Fruit fly (Drosophila melanogaster) whole organism, embryonic: Measurements from ENCODE around the gene CG16779.

ENCODE experiments used
- B-H2 ChIP-seq: fragments of 200-800 bp; sonication (Bioruptor generic); optimal IDR thresholded peaks from 2 replicates; lab custom pipeline; 2018; ENCODE audit warnings: missing biosample characterization, mild to moderate bottlenecking, missing genetic modification characterization
- Bgb ChIP-seq: fragments of 200-800 bp; sonication (Bioruptor generic); IDR thresholded peaks from 2 replicates; pipeline ENCODE4 v1.3.6; 2022; ENCODE audit warnings: missing biosample characterization, missing genetic modification characterization; ENCODE audit not compliant: partially characterized antibody
- CG10267 ChIP-seq: fragments of 200-800 bp; sonication (Bioruptor generic); optimal IDR thresholded peaks from 2 replicates; lab custom pipeline; 2018; ENCODE audit warnings: missing biosample characterization, mild to moderate bottlenecking, missing genetic modification characterization, moderate library complexity
- CG12155 ChIP-seq: fragments of 200-800 bp; sonication (Bioruptor generic); optimal IDR thresholded peaks from 3 replicates; lab custom pipeline; 2016; ENCODE audit warnings: missing biosample characterization, missing genetic modification characterization
- CG12236 ChIP-seq: fragments of 200-800 bp; sonication (Bioruptor generic); optimal IDR thresholded peaks from 2 replicates; lab custom pipeline; 2016; ENCODE audit warnings: missing biosample characterization, missing genetic modification characterization
- CG12659 ChIP-seq: fragments of 200-800 bp; sonication (Bioruptor generic); optimal IDR thresholded peaks from 3 replicates; lab custom pipeline; 2017; ENCODE audit warnings: mild to moderate bottlenecking, missing biosample characterization, missing genetic modification reagents, missing genetic modification characterization
- CG12942 ChIP-seq: fragments of 200-800 bp; sonication (Bioruptor generic); optimal IDR thresholded peaks from 3 replicates; lab custom pipeline; 2016; ENCODE audit warnings: missing biosample characterization, missing genetic modification characterization
- CG14014 ChIP-seq: fragments of 200-800 bp; sonication (Bioruptor generic); IDR thresholded peaks from 2 replicates; pipeline ENCODE4 v1.3.6; 2022; ENCODE audit warnings: missing biosample characterization, missing genetic modification characterization
- CG14710 ChIP-seq: fragments of 200-800 bp; sonication (Bioruptor generic); optimal IDR thresholded peaks from 3 replicates; lab custom pipeline; 2019; ENCODE audit warnings: missing biosample characterization, mild to moderate bottlenecking, missing genetic modification characterization, moderate library complexity
- CG15601 ChIP-seq: fragments of 200-800 bp; sonication (Bioruptor generic); optimal IDR thresholded peaks from 3 replicates; lab custom pipeline; 2019; ENCODE audit warnings: missing biosample characterization, mild to moderate bottlenecking, missing genetic modification characterization, moderate library complexity
- CG15696 ChIP-seq: fragments of 200-800 bp; sonication (Bioruptor generic); optimal IDR thresholded peaks from 2 replicates; lab custom pipeline; 2019; ENCODE audit warnings: missing biosample characterization, mild to moderate bottlenecking, missing genetic modification characterization, moderate library complexity
- CG17912 ChIP-seq: fragments of 200-800 bp; sonication (Bioruptor generic); optimal IDR thresholded peaks from 2 replicates; lab custom pipeline; 2018; ENCODE audit warnings: missing biosample characterization, mild to moderate bottlenecking, missing genetic modification characterization
- CG32767 ChIP-seq: fragments of 200-800 bp; sonication (Bioruptor generic); IDR thresholded peaks from 2 replicates; pipeline ENCODE4 v1.3.6; 2022; ENCODE audit warnings: missing biosample characterization, missing genetic modification characterization
- CG3995 ChIP-seq: fragments of 200-800 bp; sonication (Bioruptor generic); optimal IDR thresholded peaks from 3 replicates; lab custom pipeline; 2016; ENCODE audit warnings: missing biosample characterization, missing genetic modification characterization
- CG7745 ChIP-seq: fragments of 200-800 bp; sonication (Bioruptor generic); optimal IDR thresholded peaks from 2 replicates; lab custom pipeline; 2018; ENCODE audit warnings: missing biosample characterization, mild to moderate bottlenecking, missing genetic modification characterization, moderate library complexity
- CG7928 ChIP-seq: fragments of 200-800 bp; sonication (Bioruptor generic); optimal IDR thresholded peaks from 2 replicates; lab custom pipeline; 2017; ENCODE audit warnings: missing biosample characterization, mild to moderate bottlenecking, missing genetic modification characterization
- CG8290 ChIP-seq, 3 experiments: fragments of 200-800 bp; sonication (Bioruptor generic); optimal IDR thresholded peaks; 2 replicates each; lab custom pipeline; 2016 to 2019; ENCODE audit warnings: missing biosample characterization in 3 of 3, missing genetic modification characterization in 3 of 3, mild to moderate bottlenecking in 2 of 3, moderate library complexity in 1 of 3
- Dip2 ChIP-seq: fragments of 200-800 bp; sonication (Bioruptor generic); IDR thresholded peaks from 2 replicates; pipeline ENCODE4 v1.3.6; 2022; ENCODE audit warnings: missing biosample characterization, missing genetic modification characterization
- Dref ChIP-seq: fragments of 200-800 bp; sonication (Bioruptor generic); IDR thresholded peaks from 2 replicates; pipeline ENCODE4 v1.3.6; 2022; ENCODE audit warnings: missing biosample characterization, missing genetic modification characterization
- ERR ChIP-seq: fragments of 200-800 bp; sonication (Bioruptor generic); optimal IDR thresholded peaks from 2 replicates; lab custom pipeline; 2016; ENCODE audit warnings: missing biosample characterization, missing genetic modification characterization
- GATAe ChIP-seq: fragments of 200-800 bp; sonication (Bioruptor generic); conservative IDR thresholded peaks from 2 replicates; pipeline ENCODE4 v1.3.6; 2022; ENCODE audit warnings: missing biosample characterization, missing genetic modification characterization
- Gsc ChIP-seq: fragments of 200-800 bp; sonication (Bioruptor generic); IDR thresholded peaks from 2 replicates; pipeline ENCODE4 v1.3.6; 2022; ENCODE audit warnings: missing biosample characterization, missing genetic modification characterization
- H2.0 ChIP-seq: fragments of 200-800 bp; sonication (Bioruptor generic); IDR thresholded peaks from 2 replicates; pipeline ENCODE4 v1.3.6; 2022; ENCODE audit warnings: missing biosample characterization, missing genetic modification characterization
- HLHmδ ChIP-seq: fragments of 200-800 bp; sonication (Bioruptor generic); optimal IDR thresholded peaks from 2 replicates; lab custom pipeline; 2018; ENCODE audit warnings: missing biosample characterization, mild to moderate bottlenecking, missing genetic modification characterization, moderate library complexity
- Myb ChIP-seq: fragments of 200-800 bp; sonication (Bioruptor generic); optimal IDR thresholded peaks from 2 replicates; lab custom pipeline; 2016; ENCODE audit warnings: missing biosample characterization, missing genetic modification characterization
- Opbp ChIP-seq: fragments of 200-800 bp; sonication (Bioruptor generic); IDR thresholded peaks from 3 replicates; pipeline ENCODE4 v1.3.6; 2022; ENCODE audit warnings: missing biosample characterization, missing genetic modification characterization; ENCODE audit not compliant: partially characterized antibody
- Optix ChIP-seq: fragments of 200-800 bp; sonication (Bioruptor generic); IDR thresholded peaks from 3 replicates; pipeline ENCODE4 v1.3.6; 2022; ENCODE audit warnings: missing biosample characterization, missing genetic modification characterization
- Scr ChIP-seq: fragments of 200-800 bp; sonication (Bioruptor generic); IDR thresholded peaks from 2 replicates; pipeline ENCODE4 v1.3.6; 2022; ENCODE audit warnings: missing biosample characterization, missing genetic modification characterization; ENCODE audit not compliant: partially characterized antibody
- Sry-β ChIP-seq: fragments of 200-800 bp; sonication (Bioruptor generic); optimal IDR thresholded peaks from 2 replicates; lab custom pipeline; 2018; ENCODE audit warnings: missing biosample characterization, mild to moderate bottlenecking, missing genetic modification characterization, moderate library complexity
- Xrp1 ChIP-seq: fragments of 200-800 bp; sonication (Bioruptor generic); IDR thresholded peaks from 2 replicates; pipeline ENCODE4 v1.3.6; 2022; ENCODE audit warnings: missing biosample characterization, missing genetic modification characterization
- YL-1 ChIP-seq: fragments of 200-800 bp; sonication (Bioruptor generic); optimal IDR thresholded peaks from 3 replicates; lab custom pipeline; 2017; ENCODE audit warnings: missing biosample characterization, mild to moderate bottlenecking, missing genetic modification characterization
- ato ChIP-seq: fragments of 200-800 bp; sonication (Bioruptor generic); IDR thresholded peaks from 2 replicates; pipeline ENCODE4 v1.3.6; 2022; ENCODE audit warnings: missing biosample characterization, missing genetic modification characterization; ENCODE audit not compliant: partially characterized antibody
- bab2 ChIP-seq: fragments of 200-800 bp; sonication (Bioruptor generic); optimal IDR thresholded peaks from 2 replicates; lab custom pipeline; 2016; ENCODE audit warnings: missing biosample characterization, missing genetic modification characterization
- bigmax ChIP-seq: fragments of 200-800 bp; sonication (Bioruptor generic); optimal IDR thresholded peaks from 2 replicates; lab custom pipeline; 2018; ENCODE audit warnings: missing biosample characterization, mild to moderate bottlenecking, missing genetic modification characterization
- bowl ChIP-seq: fragments of 200-800 bp; sonication (Bioruptor generic); IDR thresholded peaks from 2 replicates; pipeline ENCODE4 v1.3.6; 2022; ENCODE audit warnings: missing biosample characterization, missing genetic modification characterization
- cwo ChIP-seq: fragments of 200-800 bp; sonication (Bioruptor generic); optimal IDR thresholded peaks from 3 replicates; lab custom pipeline; 2017; ENCODE audit warnings: missing biosample characterization, missing genetic modification characterization, mild to moderate bottlenecking, moderate library complexity, missing genetic modification reagents
- dm ChIP-seq: fragments of 200-800 bp; sonication (Bioruptor generic); optimal IDR thresholded peaks from 3 replicates; lab custom pipeline; 2016; ENCODE audit warnings: missing biosample characterization, missing genetic modification characterization
- emc ChIP-seq: fragments of 200-800 bp; sonication (Bioruptor generic); optimal IDR thresholded peaks from 2 replicates; lab custom pipeline; 2016; ENCODE audit warnings: missing biosample characterization, missing genetic modification characterization
- knrl ChIP-seq: fragments of 200-800 bp; sonication (Bioruptor generic); IDR thresholded peaks from 3 replicates; pipeline ENCODE4 v1.3.6; 2022; ENCODE audit warnings: missing biosample characterization, missing genetic modification characterization; ENCODE audit not compliant: partially characterized antibody
- lola ChIP-seq, 3 experiments: fragments of >200 bp in 2 of 3; fragments of 200-800 bp in 1 of 3; sonication (Bioruptor generic) in 1 of 3; optimal IDR thresholded peaks; 2 replicates each; lab custom pipeline; 2017 to 2019; ENCODE audit warnings: missing biosample characterization in 3 of 3, missing genetic modification characterization in 3 of 3, mild to moderate bottlenecking in 1 of 3, moderate library complexity in 1 of 3
- luna ChIP-seq: fragments of 200-800 bp; sonication (Bioruptor generic); optimal IDR thresholded peaks from 2 replicates; lab custom pipeline; 2016; ENCODE audit warnings: missing biosample characterization, missing genetic modification characterization
- nmo ChIP-seq: fragments of 200-800 bp; sonication (Bioruptor generic); optimal IDR thresholded peaks from 2 replicates; lab custom pipeline; 2018; ENCODE audit warnings: missing biosample characterization, mild to moderate bottlenecking, missing genetic modification characterization, moderate library complexity
- onecut ChIP-seq: fragments of 200-800 bp; sonication (Bioruptor generic); IDR thresholded peaks from 2 replicates; pipeline ENCODE4 v1.3.6; 2022; ENCODE audit warnings: missing biosample characterization, missing genetic modification characterization
- peb ChIP-seq: fragments of 200-800 bp; sonication (Bioruptor generic); IDR thresholded peaks from 2 replicates; pipeline ENCODE4 v1.3.6; 2022; ENCODE audit warnings: missing biosample characterization, missing genetic modification characterization
- pum ChIP-seq: fragments of 200-800 bp; sonication (Bioruptor generic); optimal IDR thresholded peaks from 2 replicates; lab custom pipeline; 2016; ENCODE audit warnings: missing biosample characterization, missing genetic modification characterization
- scrt ChIP-seq: fragments of 200-800 bp; sonication (Bioruptor generic); optimal IDR thresholded peaks from 2 replicates; lab custom pipeline; 2018; ENCODE audit warnings: missing biosample characterization, mild to moderate bottlenecking, missing genetic modification characterization, moderate library complexity
- sqz ChIP-seq: fragments of 200-800 bp; sonication (Bioruptor generic); optimal IDR thresholded peaks from 3 replicates; lab custom pipeline; 2018; ENCODE audit warnings: missing biosample characterization, mild to moderate bottlenecking, missing genetic modification characterization
- stc ChIP-seq: fragments of 200-800 bp; sonication (Bioruptor generic); IDR thresholded peaks from 2 replicates; pipeline ENCODE4 v1.3.6; 2022; ENCODE audit warnings: missing biosample characterization, missing genetic modification characterization
- zen ChIP-seq: fragments of 200-800 bp; sonication (Bioruptor generic); optimal IDR thresholded peaks from 3 replicates; lab custom pipeline; 2018; ENCODE audit warnings: missing biosample characterization, mild to moderate bottlenecking, missing genetic modification characterization, moderate library complexity

CG16779 gene

DNA sequence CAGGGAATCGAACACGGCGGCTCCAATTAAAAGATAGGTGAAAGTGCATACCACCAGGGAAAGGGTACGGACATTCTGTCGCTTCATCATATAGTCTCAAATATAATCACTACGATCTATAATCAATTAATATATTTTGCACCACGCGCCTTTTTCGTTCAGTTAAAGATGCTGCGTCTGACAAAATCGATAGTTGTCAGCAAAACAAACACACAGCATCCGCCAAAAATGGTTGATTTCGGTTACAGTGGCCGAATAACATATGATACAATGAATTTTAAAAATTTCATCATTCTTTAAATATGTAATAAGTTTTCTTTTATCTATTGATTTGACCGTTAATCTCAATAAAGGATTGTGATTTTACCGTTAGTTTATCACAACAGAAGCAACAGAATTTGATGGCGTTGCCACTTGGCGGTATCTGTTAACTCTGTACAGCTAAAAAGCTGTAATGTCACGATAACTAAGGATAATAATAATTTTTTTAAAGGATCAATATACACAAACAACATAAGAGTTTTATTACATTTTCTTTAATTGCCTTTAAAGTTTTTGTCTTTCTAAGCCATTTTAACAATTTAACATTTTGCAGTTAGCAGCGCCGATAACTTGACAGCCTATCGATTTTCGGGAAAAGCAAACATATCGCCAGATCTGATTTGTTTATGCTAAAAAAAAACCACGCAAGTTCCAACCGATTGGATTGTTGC is 81.4 kb downstream of the CG16779 start, which contains the start of the genes Task7 and alpha-Man-IIa:
Gene Task7 (minus strand): TSS at position 366 of the 713 bp plus-strand sequence.
Gene alpha-Man-IIa (plus strand): TSS at position 621 of the 713 bp plus-strand sequence.
- TF ChIP-seq lola (GFP tag; optimal IDR thresholded peaks at IDR 0.05; lab: Kevin White, UChicago) (no peak), cwo (GFP tag; lab: Kevin White, UChicago) (no peak), CG17912 (GFP tag; lab: Kevin White, UChicago) (no peak), luna (GFP tag; lab: Kevin White, UChicago) (no peak), Opbp (no peak), CG10267 (tag; lab: Kevin White, UChicago) (peak; percentile 42), nmo (peak; percentile 42), Xrp1 (GFP tag; lab: Robert Waterston, UW) (no peak), Sry-β (GFP tag; lab: Kevin White, UChicago) (peak; percentile 89), scrt (GFP tag; lab: Kevin White, UChicago) (no peak), Scr (peak; percentile 55), Dref (GFP tag; lab: Robert Waterston, UW) (peak; percentile 66), CG15601 (tag; lab: Kevin White, UChicago) (no peak), CG12236 (GFP tag; lab: Kevin White, UChicago) (no peak), CG7928 (no peak), CG7745 (tag; lab: Kevin White, UChicago) (no peak), Optix (GFP tag; lab: Robert Waterston, UW) (no peak), sqz (GFP tag; lab: Kevin White, UChicago) (peak; percentile 71), CG12155 (GFP tag; lab: Kevin White, UChicago) (no peak), HLHmδ (GFP tag; lab: Kevin White, UChicago) (no peak), CG12659 (GFP tag; lab: Kevin White, UChicago) (peak; percentile 12), B-H2 (no peak), H2.0 (GFP tag; lab: Robert Waterston, UW) (no peak), bowl (no peak), pum (GFP tag; lab: Kevin White, UChicago) (no peak), onecut (GFP tag; lab: Robert Waterston, UW) (peak; percentile 94), ERR (GFP tag; lab: Kevin White, UChicago) (no peak), CG12942 (GFP tag; lab: Kevin White, UChicago) (no peak), emc (GFP tag; lab: Kevin White, UChicago) (no peak), stc (GFP tag; lab: Robert Waterston, UW) (no peak), CG3995 (peak; percentile 47), Gsc (GFP tag; lab: Robert Waterston, UW) (no peak), Dip2 (GFP tag; lab: Robert Waterston, UW) (no peak), bab2 (GFP tag; lab: Kevin White, UChicago) (no peak), dm (no peak), YL-1 (GFP tag; lab: Kevin White, UChicago) (peak; percentile 30), Bgb (GFP tag; lab: Robert Waterston, UW) (0 out of 2 replicates have a peak, but pooled peaks have one; percentile 31), CG32767 (GFP tag; lab: Robert Waterston, UW) (no peak), knrl (GFP tag; lab: Robert Waterston, UW) (no peak), peb (no peak), CG14014 (GFP tag; lab: Robert Waterston, UW) (no peak), zen (no peak), bigmax (GFP tag; lab: Kevin White, UChicago) (no peak), CG8290 (GFP tag; optimal IDR thresholded peaks at IDR 0.05; lab: Kevin White, UChicago) (no peak), CG8290 (tag; optimal IDR thresholded peaks at IDR 0.05; lab: Kevin White, UChicago) (no peak), CG14710 (peak; percentile 35), CG15696 (tag; lab: Kevin White, UChicago) (no peak), Myb (peak; percentile 70), ato (GFP tag; lab: Robert Waterston, UW) (no peak), GATAe (no peak)
